Worm (Caenorhabditis elegans): ENCODE measurements around the gene cdo-1.

DNA sequence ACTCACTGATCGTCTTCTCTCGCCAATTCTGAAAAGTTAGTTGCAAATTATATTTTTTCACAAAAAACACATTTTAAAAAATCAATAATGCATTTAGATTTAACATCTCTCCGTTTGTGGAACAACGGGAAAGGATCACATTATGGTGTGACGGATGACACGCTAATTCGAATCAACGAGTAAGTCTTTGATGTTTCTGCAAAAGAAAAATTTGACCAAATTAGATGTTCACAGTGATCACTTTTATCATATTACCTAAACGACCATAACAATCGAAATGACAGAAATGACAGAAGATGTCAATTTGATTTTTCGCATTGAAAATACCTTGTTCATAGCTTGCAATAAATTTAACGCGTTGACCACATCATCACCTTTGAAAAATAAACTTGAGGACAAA lies 2.0 kb downstream of the cdo-1 start:
- TF ChIP-seq nhr-25 (tag; optimal IDR thresholded peaks at IDR 0.05) (no peak), pqm-1 (tag; optimal IDR thresholded peaks at IDR 0.05) (no peak)
